In the genomic region with DNA sequence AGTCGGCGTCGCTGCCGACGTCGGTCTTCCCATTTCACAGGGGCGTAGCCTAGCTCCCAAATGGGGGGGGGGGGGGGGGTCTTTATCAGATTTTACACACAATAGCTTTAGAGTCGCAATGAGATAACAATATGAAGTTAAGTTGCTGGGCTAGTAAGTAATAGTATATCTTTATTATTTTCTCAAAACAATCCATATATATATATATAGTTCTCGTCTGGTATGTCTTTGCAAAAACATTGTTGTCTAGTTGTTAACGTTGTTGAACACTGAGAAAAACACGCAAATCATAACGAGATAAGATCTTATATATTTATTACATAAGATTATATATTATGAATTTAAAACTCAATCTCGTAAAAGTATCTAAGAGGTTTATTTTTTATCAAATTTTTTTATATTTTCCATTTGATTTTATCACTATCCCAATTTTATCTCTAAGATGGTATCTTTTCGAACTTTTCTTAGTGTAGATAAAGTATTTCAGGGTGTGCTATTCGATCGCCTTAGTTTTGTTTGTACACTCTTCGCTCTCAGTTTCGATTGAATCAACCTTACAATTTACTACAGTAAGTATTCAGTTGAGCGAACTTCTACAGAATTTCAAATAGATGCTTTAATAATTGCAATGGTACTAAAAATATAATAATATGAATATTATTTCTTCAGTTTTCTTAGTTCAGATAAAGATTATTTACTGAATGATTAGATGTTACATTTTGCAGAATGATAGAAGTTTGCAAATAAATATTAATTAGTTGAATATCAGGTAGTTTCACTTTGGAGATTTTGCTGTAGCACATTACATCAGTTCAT, we compare ENCODE assay signal across 1 fruit fly cellular context.
TF ChIP-seq lines count a peak whose summit lies in the region.

No protein-coding gene starts in this region.

TF ChIP-seq in whole organism, embryonic, 481 proteins besides CTCF, POLR2A, EP300 and RAD21 (continued from another document and continues in another):
- TF ChIP-seq CG5953 (GFP tag; IDR thresholded peaks at IDR 0.05; lab: Robert Waterston, UW) (no peak), CG30020 (tag; optimal IDR thresholded peaks at IDR 0.05; lab: Kevin White, UChicago) (no peak), CG7786 (GFP tag; optimal IDR thresholded peaks at IDR 0.05; lab: Kevin White, UChicago) (peak; percentile 31), Dll (GFP tag; IDR thresholded peaks at IDR 0.05; lab: Robert Waterston, UW; ENCODE audit: partially characterized antibody) (no peak), CG11085 (GFP tag; IDR thresholded peaks at IDR 0.05; lab: Robert Waterston, UW) (peak; percentile 81), phol (tag; optimal IDR thresholded peaks at IDR 0.05; lab: Kevin White, UChicago) (peak; percentile 52), CG11398 (GFP tag; optimal IDR thresholded peaks at IDR 0.05; lab: Kevin White, UChicago) (no peak), pros (GFP tag; optimal IDR thresholded peaks at IDR 0.05; lab: Kevin White, UChicago) (no peak), cad (GFP tag; optimal IDR thresholded peaks at IDR 0.05; lab: Kevin White, UChicago) (no peak), sim (GFP tag; IDR thresholded peaks at IDR 0.05; lab: Robert Waterston, UW) (0 out of 2 replicates have a peak, but pooled peaks have one; percentile 22), Hmr (GFP tag; optimal IDR thresholded peaks at IDR 0.05; lab: Kevin White, UChicago) (peak; percentile 90), Lpt (GFP tag; optimal IDR thresholded peaks at IDR 0.05; lab: Kevin White, UChicago) (no peak), CG8388 (GFP tag; optimal IDR thresholded peaks at IDR 0.05; lab: Kevin White, UChicago) (peak; percentile 21), CG31365 (tag; optimal IDR thresholded peaks at IDR 0.05; lab: Kevin White, UChicago) (peak; percentile 32), lov (optimal IDR thresholded peaks at IDR 0.05; lab: Kevin White, UChicago) (no peak), lov (GFP tag; IDR thresholded peaks at IDR 0.05; lab: Robert Waterston, UW) (0 out of 3 replicates have a peak, but pooled peaks have one; percentile 42), CG16815 (GFP tag; optimal IDR thresholded peaks at IDR 0.05; lab: Kevin White, UChicago) (peak; percentile 68), tx (GFP tag; optimal IDR thresholded peaks at IDR 0.05; lab: Kevin White, UChicago) (no peak), HLHmδ (GFP tag; optimal IDR thresholded peaks at IDR 0.05; lab: Kevin White, UChicago) (no peak), ase (GFP tag; IDR thresholded peaks at IDR 0.05; lab: Robert Waterston, UW) (peak; percentile 59; the same call in 1 of the 3 replicates), Hmx (GFP tag; optimal IDR thresholded peaks at IDR 0.05; lab: Kevin White, UChicago) (no peak), Scr (GFP tag; IDR thresholded peaks at IDR 0.05; lab: Robert Waterston, UW; ENCODE audit: partially characterized antibody) (no peak), CG3163 (GFP tag; optimal IDR thresholded peaks at IDR 0.05; lab: Kevin White, UChicago) (no peak), Dp (GFP tag; optimal IDR thresholded peaks at IDR 0.05; lab: Kevin White, UChicago) (no peak), CG30403 (GFP tag; optimal IDR thresholded peaks at IDR 0.05; lab: Kevin White, UChicago) (peak; percentile 54), CG16863 (GFP tag; optimal IDR thresholded peaks at IDR 0.05; lab: Kevin White, UChicago) (no peak), CG33213 (GFP tag; optimal IDR thresholded peaks at IDR 0.05; lab: Kevin White, UChicago) (no peak), jing (GFP tag; optimal IDR thresholded peaks at IDR 0.05; lab: Kevin White, UChicago) (peak; percentile 2), Oli (tag; optimal IDR thresholded peaks at IDR 0.05; lab: Kevin White, UChicago) (peak; percentile 61), dati (GFP tag; IDR thresholded peaks at IDR 0.05; lab: Robert Waterston, UW) (no peak), twi (tag; optimal IDR thresholded peaks at IDR 0.05; lab: Kevin White, UChicago) (no peak), Lim3 (GFP tag; IDR thresholded peaks at IDR 0.05; lab: Robert Waterston, UW) (no peak), aop (GFP tag; IDR thresholded peaks at IDR 0.05; lab: Robert Waterston, UW) (no peak), CG6175 (GFP tag; IDR thresholded peaks at IDR 0.05; lab: Robert Waterston, UW) (peak; percentile 82), CG12155 (GFP tag; optimal IDR thresholded peaks at IDR 0.05; lab: Kevin White, UChicago) (peak; percentile 19), sens-2 (GFP tag; IDR thresholded peaks at IDR 0.05; lab: Robert Waterston, UW) (no peak), gcm2 (GFP tag; optimal IDR thresholded peaks at IDR 0.05; lab: Kevin White, UChicago) (no peak), CG11456 (GFP tag; IDR thresholded peaks at IDR 0.05; lab: Robert Waterston, UW) (peak; percentile 97), CG2202 (tag; optimal IDR thresholded peaks at IDR 0.05; lab: Kevin White, UChicago) (no peak), chinmo (GFP tag; IDR thresholded peaks at IDR 0.05; lab: Robert Waterston, UW; ENCODE audit: partially characterized antibody) (no peak), CG15479 (GFP tag; optimal IDR thresholded peaks at IDR 0.05; lab: Kevin White, UChicago) (no peak), Elba2 (GFP tag; optimal IDR thresholded peaks at IDR 0.05; lab: Kevin White, UChicago) (no peak), CG5180 (GFP tag; optimal IDR thresholded peaks at IDR 0.05; lab: Kevin White, UChicago) (peak; percentile 18), CG10654 (GFP tag; optimal IDR thresholded peaks at IDR 0.05; lab: Kevin White, UChicago) (no peak), CG12769 (tag; optimal IDR thresholded peaks at IDR 0.05; lab: Kevin White, UChicago) (peak; percentile 82), H2.0 (GFP tag; IDR thresholded peaks at IDR 0.05; lab: Robert Waterston, UW) (peak; percentile 75; the same call in 1 of the 2 replicates), CG1529 (GFP tag; optimal IDR thresholded peaks at IDR 0.05; lab: Kevin White, UChicago) (no peak), CG13775 (GFP tag; optimal IDR thresholded peaks at IDR 0.05; lab: Kevin White, UChicago) (peak; percentile 79), CG14014 (GFP tag; IDR thresholded peaks at IDR 0.05; lab: Robert Waterston, UW) (peak; percentile 89), cwo (GFP tag; optimal IDR thresholded peaks at IDR 0.05; lab: Kevin White, UChicago) (peak; percentile 83), Chrac-16 (GFP tag; optimal IDR thresholded peaks at IDR 0.05; lab: Kevin White, UChicago) (peak; percentile 40), CG6813 (GFP tag; optimal IDR thresholded peaks at IDR 0.05; lab: Kevin White, UChicago) (peak; percentile 68), prd (optimal IDR thresholded peaks at IDR 0.05; lab: Kevin White, UChicago) (no peak), prd (GFP tag; IDR thresholded peaks at IDR 0.05; lab: Robert Waterston, UW) (peak; percentile 83), amos (GFP tag; IDR thresholded peaks at IDR 0.05; lab: Robert Waterston, UW; ENCODE audit: partially characterized antibody) (no peak), Jarid2 (GFP tag; optimal IDR thresholded peaks at IDR 0.05; lab: Kevin White, UChicago) (peak; percentile 47), hkb (optimal IDR thresholded peaks at IDR 0.05; lab: Kevin White, UChicago) (no peak), hkb (GFP tag; IDR thresholded peaks at IDR 0.05; lab: Robert Waterston, UW) (peak; percentile 64), btn (GFP tag; optimal IDR thresholded peaks at IDR 0.05; lab: Kevin White, UChicago) (no peak), ewg (GFP tag; optimal IDR thresholded peaks at IDR 0.05; lab: Kevin White, UChicago) (peak; percentile 12), CG8765 (GFP tag; IDR thresholded peaks at IDR 0.05; lab: Robert Waterston, UW) (peak; percentile 56; the same call in 1 of the 2 replicates), CG14441 (GFP tag; IDR thresholded peaks at IDR 0.05; lab: Robert Waterston, UW) (peak; percentile 86), zfh1 (GFP tag; IDR thresholded peaks at IDR 0.05; lab: Robert Waterston, UW) (peak; percentile 66; the same call in 2 of the 3 replicates), Sry-β (GFP tag; optimal IDR thresholded peaks at IDR 0.05; lab: Kevin White, UChicago) (no peak), lola (GFP tag; optimal IDR thresholded peaks at IDR 0.05; lab: Kevin White, UChicago) (peak in 1 of 3 experiments; percentile 35), ken (GFP tag; IDR thresholded peaks at IDR 0.05; lab: Robert Waterston, UW) (peak; percentile 82), Trl (optimal IDR thresholded peaks at IDR 0.05; lab: Kevin White, UChicago) (peak in 1 of 2 experiments; percentile 9), Trl (GFP tag; optimal IDR thresholded peaks at IDR 0.05; lab: Kevin White, UChicago) (no peak), tin (GFP tag; optimal IDR thresholded peaks at IDR 0.05; lab: Kevin White, UChicago) (peak; percentile 9), esg (GFP tag; conservative IDR thresholded peaks at IDR 0.05; lab: Robert Waterston, UW) (peak; percentile 69), CG17385 (GFP tag; optimal IDR thresholded peaks at IDR 0.05; lab: Kevin White, UChicago) (peak; percentile 69), CG11504 (tag; optimal IDR thresholded peaks at IDR 0.05; lab: Kevin White, UChicago) (peak; percentile 64), Doc3 (GFP tag; IDR thresholded peaks at IDR 0.05; lab: Robert Waterston, UW; ENCODE audit: partially characterized antibody) (no peak), sqz (GFP tag; optimal IDR thresholded peaks at IDR 0.05; lab: Kevin White, UChicago) (no peak), kay (GFP tag; optimal IDR thresholded peaks at IDR 0.05; lab: Kevin White, UChicago) (no peak), CG2116 (GFP tag; optimal IDR thresholded peaks at IDR 0.05; lab: Kevin White, UChicago) (no peak), ro (GFP tag; IDR thresholded peaks at IDR 0.05; lab: Robert Waterston, UW) (no peak), Awh (GFP tag; IDR thresholded peaks at IDR 0.05; lab: Robert Waterston, UW) (0 out of 2 replicates have a peak, but pooled peaks have one; percentile 19), CG17802 (tag; optimal IDR thresholded peaks at IDR 0.05; lab: Kevin White, UChicago) (no peak), kni (GFP tag; optimal IDR thresholded peaks at IDR 0.05; lab: Kevin White, UChicago) (no peak), Nf-YC (tag; optimal IDR thresholded peaks at IDR 0.05; lab: Kevin White, UChicago) (peak; percentile 56), Kr (GFP tag; optimal IDR thresholded peaks at IDR 0.05; lab: Kevin White, UChicago) (no peak), CG18262 (tag; optimal IDR thresholded peaks at IDR 0.05; lab: Kevin White, UChicago) (peak; percentile 64), CG14860 (GFP tag; IDR thresholded peaks at IDR 0.05; lab: Robert Waterston, UW; ENCODE audit: partially characterized antibody) (no peak), CG12391 (tag; optimal IDR thresholded peaks at IDR 0.05; lab: Kevin White, UChicago) (peak; percentile 76), fd3F (GFP tag; optimal IDR thresholded peaks at IDR 0.05; lab: Kevin White, UChicago) (peak; percentile 77), stwl (tag; optimal IDR thresholded peaks at IDR 0.05; lab: Kevin White, UChicago) (no peak), mirr (GFP tag; optimal IDR thresholded peaks at IDR 0.05; lab: Kevin White, UChicago) (peak; percentile 77), otp (GFP tag; IDR thresholded peaks at IDR 0.05; lab: Robert Waterston, UW) (peak; percentile 78; the same call in 2 of the 3 replicates), Bdp1 (GFP tag; optimal IDR thresholded peaks at IDR 0.05; lab: Kevin White, UChicago) (peak; percentile 31), Ravus (GFP tag; IDR thresholded peaks at IDR 0.05; lab: Robert Waterston, UW) (peak; percentile 67), Side (GFP tag; optimal IDR thresholded peaks at IDR 0.05; lab: Kevin White, UChicago) (no peak), grau (tag; optimal IDR thresholded peaks at IDR 0.05; lab: Kevin White, UChicago) (peak; percentile 97), CG9609 (GFP tag; optimal IDR thresholded peaks at IDR 0.05; lab: Kevin White, UChicago) (peak; percentile 37), B-H1 (GFP tag; IDR thresholded peaks at IDR 0.05; lab: Robert Waterston, UW) (peak; percentile 49), Bgb (GFP tag; IDR thresholded peaks at IDR 0.05; lab: Robert Waterston, UW; ENCODE audit: partially characterized antibody) (no peak), lbe (GFP tag; optimal IDR thresholded peaks at IDR 0.05; lab: Kevin White, UChicago) (no peak), CG4360 (GFP tag; IDR thresholded peaks at IDR 0.05; lab: Robert Waterston, UW) (no peak; the same call in 1 of the 2 replicates), Spps (tag; optimal IDR thresholded peaks at IDR 0.05; lab: Kevin White, UChicago) (no peak), C15 (GFP tag; IDR thresholded peaks at IDR 0.05; lab: Robert Waterston, UW) (peak; percentile 70), slbo (GFP tag; IDR thresholded peaks at IDR 0.05; lab: Robert Waterston, UW) (peak; percentile 96), HLH3B (GFP tag; IDR thresholded peaks at IDR 0.05; lab: Robert Waterston, UW) (peak; percentile 67), CG9876 (GFP tag; optimal IDR thresholded peaks at IDR 0.05; lab: Kevin White, UChicago) (no peak), fd96Cb (tag; optimal IDR thresholded peaks at IDR 0.05; lab: Kevin White, UChicago) (peak; percentile 39), ftz-f1 (GFP tag; optimal IDR thresholded peaks at IDR 0.05; lab: Kevin White, UChicago) (no peak), Abd-B (GFP tag; optimal IDR thresholded peaks at IDR 0.05; lab: Kevin White, UChicago) (peak; percentile 66), abd-A (tag; optimal IDR thresholded peaks at IDR 0.05; lab: Kevin White, UChicago) (no peak), stc (GFP tag; IDR thresholded peaks at IDR 0.05; lab: Robert Waterston, UW) (peak; percentile 69), CG13296 (GFP tag; optimal IDR thresholded peaks at IDR 0.05; lab: Kevin White, UChicago) (peak; percentile 64), CG2712 (tag; optimal IDR thresholded peaks at IDR 0.05; lab: Kevin White, UChicago) (peak; percentile 49), CG13894 (tag; optimal IDR thresholded peaks at IDR 0.05; lab: Kevin White, UChicago) (peak; percentile 82), tll (GFP tag; optimal IDR thresholded peaks at IDR 0.05; lab: Kevin White, UChicago) (no peak), Pdp1 (GFP tag; optimal IDR thresholded peaks at IDR 0.05; lab: Kevin White, UChicago) (no peak), CG2875 (GFP tag; optimal IDR thresholded peaks at IDR 0.05; lab: Kevin White, UChicago) (no peak), CG17328 (GFP tag; IDR thresholded peaks at IDR 0.05; lab: Robert Waterston, UW) (peak; percentile 40; the same call in 1 of the 2 replicates), ind (GFP tag; optimal IDR thresholded peaks at IDR 0.05; lab: Kevin White, UChicago) (peak; percentile 51), sc (optimal IDR thresholded peaks at IDR 0.05; lab: Kevin White, UChicago) (no peak), sc (GFP tag; optimal IDR thresholded peaks at IDR 0.05; lab: Kevin White, UChicago) (no peak), vnd (GFP tag; IDR thresholded peaks at IDR 0.05; lab: Robert Waterston, UW; ENCODE audit: partially characterized antibody) (no peak), gem (tag; optimal IDR thresholded peaks at IDR 0.05; lab: Kevin White, UChicago) (peak; percentile 80), Myb (GFP tag; optimal IDR thresholded peaks at IDR 0.05; lab: Kevin White, UChicago) (peak; percentile 28), PHDP (tag; optimal IDR thresholded peaks at IDR 0.05; lab: Kevin White, UChicago) (peak; percentile 81)
